Fruit fly (Drosophila melanogaster) whole organism, adult: ENCODE data around the gene bark.
A peak's percentile ranks its signal among the peaks of the same experiment; 100 is the strongest.

Experiments
- Crg-1 ChIP-seq: fragments of 200-800 bp; sonication (Bioruptor generic); optimal IDR thresholded peaks from 2 replicates; lab custom pipeline; 2016; ENCODE audit warnings: missing biosample characterization, missing genetic modification characterization
- bab1 ChIP-seq: fragments of 200-800 bp; sonication (Bioruptor generic); optimal IDR thresholded peaks from 3 replicates; lab custom pipeline; 2019; ENCODE audit warnings: missing biosample characterization, mild to moderate bottlenecking, missing genetic modification characterization, moderate library complexity
- cic ChIP-seq: fragments of 200-800 bp; sonication (Bioruptor generic); optimal IDR thresholded peaks from 2 replicates; lab custom pipeline; 2017; ENCODE audit warnings: missing biosample characterization, mild to moderate bottlenecking, missing genetic modification characterization, moderate library complexity

- TF ChIP-seq cic (GFP tag; lab: Kevin White, UChicago) (no peak), bab1 (peak; percentile 91), Crg-1 (GFP tag; lab: Kevin White, UChicago) (peak; percentile 78)
These were observed 16.0 kb downstream of the bark start for dm6 chr2L:3802818-3803456.
